Fruit fly (Drosophila melanogaster): Measurements from ENCODE around the gene CG17065.
"Not testable (repeated sequence)": the region's sequence is repeated elsewhere in the genome, so short reads cannot be mapped to it uniquely, and the experiment has no call there.

Gene CG17065

dm6 chrX:20256849-20257590 lies at the start of gene CG17065:
Gene CG17065 (minus strand): TSS chrX:20257199.
- peak; percentile 5 for TF ChIP-seq CG17801 (GFP tag; optimal IDR thresholded peaks at IDR 0.05; ENCODE audit: partially characterized antibody)

dm6 chrX:20269669-20270068 lies 12.7 kb upstream of the CG17065 start, which contains the start of gene Inx6:
Gene Inx6 (minus strand): TSS chrX:20269769.
- no peak for TF ChIP-seq CG17801 (GFP tag; optimal IDR thresholded peaks at IDR 0.05; ENCODE audit: partially characterized antibody)

- TF ChIP-seq CG17801 (GFP tag; optimal IDR thresholded peaks at IDR 0.05; ENCODE audit: partially characterized antibody) = not testable (repeated sequence)
These were observed 1.9 kb upstream of the CG17065 start, which contains the start of gene CG42577 for dm6 chrX:20258939-20259338. Gene CG42577 (plus strand): TSS chrX:20259239.

- no peak for TF ChIP-seq CG17801 (GFP tag; optimal IDR thresholded peaks at IDR 0.05; ENCODE audit: partially characterized antibody)
These were observed 1.0 kb downstream of the CG17065 start for dm6 chrX:20255977-20256376.

dm6 chrX:20251586-20252160 lies 5.3 kb downstream of the CG17065 start:
- no peak for TF ChIP-seq CG17801 (GFP tag; optimal IDR thresholded peaks at IDR 0.05; ENCODE audit: partially characterized antibody)

dm6 chrX:20251069-20251468 lies 5.9 kb downstream of the CG17065 start, which contains the start of the genes CG17068 and Rab10:
Gene CG17068 (minus strand): TSS chrX:20251093.
Gene Rab10 (plus strand): TSS chrX:20251338.
- TF ChIP-seq CG17801 (GFP tag; optimal IDR thresholded peaks at IDR 0.05; ENCODE audit: partially characterized antibody) = no peak

- TF ChIP-seq CG17801 (GFP tag; optimal IDR thresholded peaks at IDR 0.05; ENCODE audit: partially characterized antibody) = no peak
These were observed 9.3 kb downstream of the CG17065 start for dm6 chrX:20247710-20248109.

- no peak for TF ChIP-seq CG17801 (GFP tag; optimal IDR thresholded peaks at IDR 0.05; ENCODE audit: partially characterized antibody)
These were observed 11.7 kb downstream of the CG17065 start for dm6 chrX:20245218-20245863.

- TF ChIP-seq CG17801 (GFP tag; optimal IDR thresholded peaks at IDR 0.05; ENCODE audit: partially characterized antibody) = no peak
These were observed 12.7 kb downstream of the CG17065 start, which contains the start of gene Peritrophin-A for dm6 chrX:20244278-20244677. Gene Peritrophin-A (plus strand): TSS chrX:20244647.

dm6 chrX:20243274-20243839 lies 13.6 kb downstream of the CG17065 start:
- TF ChIP-seq CG17801 (GFP tag; optimal IDR thresholded peaks at IDR 0.05; ENCODE audit: partially characterized antibody) = no peak

dm6 chrX:20240518-20241186 lies 16.3 kb downstream of the CG17065 start:
- no peak for TF ChIP-seq CG17801 (GFP tag; optimal IDR thresholded peaks at IDR 0.05; ENCODE audit: partially characterized antibody)

- no peak for TF ChIP-seq CG17801 (GFP tag; optimal IDR thresholded peaks at IDR 0.05; ENCODE audit: partially characterized antibody)
These were observed 17.4 kb downstream of the CG17065 start, which contains the start of gene obst-A for dm6 chrX:20239608-20239941. Gene obst-A (plus strand): TSS chrX:20239855.

dm6 chrX:20238736-20239607 lies 18.0 kb downstream of the CG17065 start:
- no peak for TF ChIP-seq CG17801 (GFP tag; optimal IDR thresholded peaks at IDR 0.05; ENCODE audit: partially characterized antibody)

- no peak for TF ChIP-seq CG17801 (GFP tag; optimal IDR thresholded peaks at IDR 0.05; ENCODE audit: partially characterized antibody)
These were observed 19.1 kb downstream of the CG17065 start for dm6 chrX:20237914-20238313.
